Worm (Caenorhabditis elegans) whole organism, L1 larva: ENCODE results near the gene F41E6.1.

Experiments used
- C04F5.9 ChIP-seq: sonication (generic microtip); optimal IDR thresholded peaks from 2 replicates; lab custom pipeline; 2016; ENCODE audit warnings: missing genetic modification characterization, missing compliant biosample characterization
- F16B12.6 ChIP-seq: fragments of 150-350 bp; optimal IDR thresholded peaks from 2 replicates; lab custom pipeline; 2014; ENCODE audit warnings: missing biosample characterization, missing genetic modification characterization
- ceh-63 ChIP-seq: fragments of 200-800 bp; sonication (Bioruptor generic); optimal IDR thresholded peaks from 2 replicates; lab custom pipeline; 2018; ENCODE audit warnings: mild to moderate bottlenecking, missing genetic modification characterization, missing compliant biosample characterization
- efl-3 ChIP-seq: fragments of 200-800 bp; sonication (Bioruptor generic); optimal IDR thresholded peaks from 2 replicates; lab custom pipeline; 2018; ENCODE audit warnings: mild to moderate bottlenecking, missing genetic modification characterization, missing compliant biosample characterization
- egl-13 ChIP-seq: sonication (generic microtip); optimal IDR thresholded peaks from 2 replicates; lab custom pipeline; 2016; ENCODE audit warnings: missing genotype, missing genetic modification reagents, missing genetic modification characterization, missing compliant biosample characterization
- lin-13 ChIP-seq: fragments of 150-350 bp; optimal IDR thresholded peaks from 2 replicates; lab custom pipeline; 2014; ENCODE audit warnings: missing biosample characterization, missing genetic modification reagents, missing genetic modification characterization
- nhr-11 ChIP-seq: fragments of 150-350 bp; optimal IDR thresholded peaks from 2 replicates; lab custom pipeline; 2014; ENCODE audit warnings: missing biosample characterization, missing genetic modification characterization
- nhr-28 ChIP-seq: fragments of 150-350 bp; optimal IDR thresholded peaks from 2 replicates; lab custom pipeline; 2014; ENCODE audit warnings: missing biosample characterization, missing genetic modification characterization
- nhr-76 ChIP-seq: sonication (generic microtip); optimal IDR thresholded peaks from 2 replicates; lab custom pipeline; 2017; ENCODE audit warnings: missing biosample characterization, missing genetic modification characterization
- skn-1 ChIP-seq: fragments of 150-350 bp; optimal IDR thresholded peaks from 2 replicates; lab custom pipeline; 2014; ENCODE audit warnings: missing biosample characterization, missing genetic modification characterization
- snpc-4 ChIP-seq: fragments of 150-350 bp; optimal IDR thresholded peaks from 2 replicates; lab custom pipeline; 2014; ENCODE audit warnings: missing biosample characterization, missing genetic modification characterization
- tbx-2 ChIP-seq: sonication (generic microtip); optimal IDR thresholded peaks from 2 replicates; lab custom pipeline; 2016; ENCODE audit warnings: missing genetic modification characterization, missing compliant biosample characterization
- unc-62 ChIP-seq: fragments of 150-350 bp; optimal IDR thresholded peaks from 2 replicates; lab custom pipeline; 2014; ENCODE audit warnings: missing biosample characterization, missing genetic modification reagents, missing genetic modification characterization

DNA sequence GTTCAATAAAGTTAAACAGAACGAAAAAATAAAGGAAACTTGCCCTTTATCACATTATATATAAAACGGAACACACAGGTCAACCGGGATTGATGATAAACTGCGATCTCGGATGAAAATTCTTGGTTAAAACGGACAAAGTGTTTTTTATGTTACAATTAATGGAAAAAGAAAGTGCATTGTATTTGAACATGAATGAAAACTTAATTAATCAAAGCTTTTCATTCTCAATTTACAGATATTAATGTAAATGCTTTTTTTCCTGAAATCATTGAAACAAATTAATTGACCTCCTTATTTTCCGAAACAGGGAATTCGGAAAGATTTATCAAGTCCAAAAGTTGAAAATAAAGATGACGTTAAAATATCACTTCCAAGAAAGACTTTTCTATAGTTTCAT is 21.0 kb upstream of the F41E6.1 start, which contains the start of gene F41E6.8:
- TF ChIP-seq nhr-28 (tag; lab: Kevin White, UChicago) (no peak), skn-1 (tag; lab: Kevin White, UChicago) (no peak), C04F5.9 (tag; lab: Kevin White, UChicago) (no peak), nhr-11 (tag; lab: Kevin White, UChicago) (no peak), efl-3 (GFP tag; lab: Kevin White, UChicago) (no peak), nhr-76 (tag; lab: Kevin White, UChicago) (no peak), egl-13 (no peak), unc-62 (no peak), snpc-4 (tag; lab: Kevin White, UChicago) (no peak), lin-13 (GFP tag; lab: Kevin White, UChicago) (no peak), F16B12.6 (no peak), tbx-2 (tag; lab: Kevin White, UChicago) (no peak), ceh-63 (no peak)
